Fruit fly (Drosophila melanogaster) whole organism, embryonic: ENCODE measurements around the gene Arp8.

Experiments
- Abd-B ChIP-seq: fragments of 200-800 bp; sonication (Bioruptor generic); optimal IDR thresholded peaks from 2 replicates; lab custom pipeline; 2018; ENCODE audit warnings: missing biosample characterization, mild to moderate bottlenecking, missing genetic modification characterization, moderate library complexity
- Aef1 ChIP-seq: fragments of 200-800 bp; sonication (Bioruptor generic); IDR thresholded peaks from 3 replicates; pipeline ENCODE4 v1.3.6; 2022; ENCODE audit warnings: missing biosample characterization, missing genetic modification characterization
- Bgb ChIP-seq: fragments of 200-800 bp; sonication (Bioruptor generic); IDR thresholded peaks from 2 replicates; pipeline ENCODE4 v1.3.6; 2022; ENCODE audit warnings: missing biosample characterization, missing genetic modification characterization; ENCODE audit not compliant: partially characterized antibody
- CG1024 ChIP-seq: fragments of 200-800 bp; sonication (Bioruptor generic); IDR thresholded peaks from 2 replicates; pipeline ENCODE4 v1.3.6; 2022; ENCODE audit warnings: missing biosample characterization, missing genetic modification characterization
- CG10431 ChIP-seq: fragments of 200-800 bp; sonication (Bioruptor generic); optimal IDR thresholded peaks from 3 replicates; lab custom pipeline; 2018; ENCODE audit warnings: missing biosample characterization, mild to moderate bottlenecking, missing genetic modification characterization
- CG11247 ChIP-seq: fragments of 200-800 bp; sonication (Bioruptor generic); IDR thresholded peaks from 2 replicates; pipeline ENCODE4 v1.3.6; 2022; ENCODE audit warnings: missing biosample characterization, missing genetic modification characterization
- CG12942 ChIP-seq: fragments of 200-800 bp; sonication (Bioruptor generic); optimal IDR thresholded peaks from 3 replicates; lab custom pipeline; 2016; ENCODE audit warnings: missing biosample characterization, missing genetic modification characterization
- CG15011 ChIP-seq: fragments of 200-800 bp; sonication (Bioruptor generic); optimal IDR thresholded peaks from 3 replicates; lab custom pipeline; 2018; ENCODE audit warnings: missing biosample characterization, mild to moderate bottlenecking, missing genetic modification characterization
- CG16813 ChIP-seq: fragments of 200-800 bp; sonication (Bioruptor generic); IDR thresholded peaks from 3 replicates; pipeline ENCODE4 v1.3.6; 2022; ENCODE audit warnings: missing biosample characterization, missing genetic modification characterization; ENCODE audit not compliant: partially characterized antibody
- CG17568 ChIP-seq: fragments of 200-800 bp; sonication (Bioruptor generic); optimal IDR thresholded peaks from 2 replicates; lab custom pipeline; 2018; ENCODE audit warnings: missing biosample characterization, mild to moderate bottlenecking, missing genetic modification characterization, moderate library complexity
- CG18619 ChIP-seq: fragments of 200-800 bp; sonication (Bioruptor generic); optimal IDR thresholded peaks from 3 replicates; lab custom pipeline; 2017; ENCODE audit warnings: missing biosample characterization, mild to moderate bottlenecking, missing genetic modification characterization
- CG2199 ChIP-seq: fragments of 200-800 bp; sonication (Bioruptor generic); IDR thresholded peaks from 3 replicates; pipeline ENCODE4 v1.3.6; 2022; ENCODE audit warnings: missing biosample characterization, missing genetic modification characterization
- CG33557 ChIP-seq: fragments of 200-800 bp; sonication (Bioruptor generic); optimal IDR thresholded peaks from 2 replicates; lab custom pipeline; 2019; ENCODE audit warnings: missing biosample characterization, mild to moderate bottlenecking, missing genetic modification characterization, moderate library complexity
- CG5953 ChIP-seq: fragments of 200-800 bp; sonication (Bioruptor generic); IDR thresholded peaks from 2 replicates; pipeline ENCODE4 v1.3.6; 2022; ENCODE audit warnings: missing biosample characterization, missing genetic modification characterization
- CG6813 ChIP-seq: fragments of 200-800 bp; sonication (Bioruptor generic); optimal IDR thresholded peaks from 2 replicates; lab custom pipeline; 2017; ENCODE audit warnings: missing biosample characterization, missing genetic modification characterization, mild to moderate bottlenecking, moderate library complexity, missing genetic modification reagents
- CG7839 ChIP-seq: fragments of 200-800 bp; sonication (Bioruptor generic); optimal IDR thresholded peaks from 3 replicates; lab custom pipeline; 2018; ENCODE audit warnings: missing biosample characterization, mild to moderate bottlenecking, missing genetic modification characterization, moderate library complexity
- CG8944 ChIP-seq: fragments of 200-800 bp; sonication (Bioruptor generic); optimal IDR thresholded peaks from 3 replicates; lab custom pipeline; 2016; ENCODE audit warnings: missing biosample characterization, missing genetic modification characterization
- CG9609 ChIP-seq: fragments of 200-800 bp; sonication (Bioruptor generic); optimal IDR thresholded peaks from 3 replicates; lab custom pipeline; 2016; ENCODE audit warnings: missing biosample characterization, missing genetic modification characterization
- CkIIα-i1 ChIP-seq: fragments of 200-800 bp; sonication (Bioruptor generic); IDR thresholded peaks from 2 replicates; pipeline ENCODE4 v1.3.6; 2022; ENCODE audit warnings: missing biosample characterization, missing genetic modification characterization
- Dref ChIP-seq: fragments of 200-800 bp; sonication (Bioruptor generic); IDR thresholded peaks from 2 replicates; pipeline ENCODE4 v1.3.6; 2022; ENCODE audit warnings: missing biosample characterization, missing genetic modification characterization
- E2f1 ChIP-seq: fragments of 200-800 bp; sonication (Bioruptor generic); IDR thresholded peaks from 2 replicates; pipeline ENCODE4 v1.3.6; 2022; ENCODE audit warnings: missing biosample characterization, missing genetic modification characterization
- E2f2 ChIP-seq: fragments of 200-800 bp; sonication (Bioruptor generic); IDR thresholded peaks from 2 replicates; pipeline ENCODE4 v1.3.6; 2022; ENCODE audit warnings: missing biosample characterization, missing genetic modification characterization
- H15 ChIP-seq: fragments of 200-800 bp; sonication (Bioruptor generic); IDR thresholded peaks from 3 replicates; pipeline ENCODE4 v1.3.6; 2022; ENCODE audit warnings: missing biosample characterization, missing genetic modification characterization
- HHEX ChIP-seq: fragments of 200-800 bp; sonication (Bioruptor generic); optimal IDR thresholded peaks from 3 replicates; lab custom pipeline; 2017; ENCODE audit warnings: missing biosample characterization, mild to moderate bottlenecking, missing genetic modification characterization, missing genetic modification reagents
- Hey ChIP-seq: fragments of 200-800 bp; sonication (Bioruptor generic); optimal IDR thresholded peaks from 3 replicates; lab custom pipeline; 2018; ENCODE audit warnings: missing biosample characterization, mild to moderate bottlenecking, missing genetic modification characterization
- Jarid2 ChIP-seq: fragments of 200-800 bp; sonication (Bioruptor generic); optimal IDR thresholded peaks from 3 replicates; lab custom pipeline; 2017; ENCODE audit warnings: mild to moderate bottlenecking, missing biosample characterization, missing genetic modification reagents, missing genetic modification characterization
- NFAT ChIP-seq: fragments of 200-800 bp; sonication (Bioruptor generic); IDR thresholded peaks from 2 replicates; pipeline ENCODE4 v1.3.6; 2022; ENCODE audit warnings: missing biosample characterization, missing genetic modification characterization
- Nf-YA ChIP-seq: fragments of 200-800 bp; sonication (Bioruptor generic); IDR thresholded peaks from 2 replicates; pipeline ENCODE4 v1.3.6; 2022; ENCODE audit warnings: missing biosample characterization, missing genetic modification characterization
- Optix ChIP-seq: fragments of 200-800 bp; sonication (Bioruptor generic); IDR thresholded peaks from 3 replicates; pipeline ENCODE4 v1.3.6; 2022; ENCODE audit warnings: missing biosample characterization, missing genetic modification characterization
- PHDP ChIP-seq: fragments of 200-800 bp; sonication (Bioruptor generic); optimal IDR thresholded peaks from 3 replicates; lab custom pipeline; 2018; ENCODE audit warnings: missing biosample characterization, mild to moderate bottlenecking, missing genetic modification characterization, moderate library complexity
- Rx ChIP-seq: fragments of 200-800 bp; sonication (Bioruptor generic); IDR thresholded peaks from 2 replicates; pipeline ENCODE4 v1.3.6; 2022; ENCODE audit warnings: missing biosample characterization, missing genetic modification characterization
- Sox102F ChIP-seq: fragments of 200-800 bp; sonication (Bioruptor generic); optimal IDR thresholded peaks from 2 replicates; lab custom pipeline; 2018; ENCODE audit warnings: missing biosample characterization, mild to moderate bottlenecking, missing genetic modification characterization, moderate library complexity
- TFAM ChIP-seq: fragments of 200-800 bp; sonication (Bioruptor generic); optimal IDR thresholded peaks from 2 replicates; lab custom pipeline; 2017; ENCODE audit warnings: missing biosample characterization, missing genetic modification characterization, inconsistent platforms
- ab ChIP-seq: fragments of 200-800 bp; sonication (Bioruptor generic); optimal IDR thresholded peaks from 2 replicates; lab custom pipeline; 2016; ENCODE audit warnings: missing biosample characterization, missing genetic modification characterization
- amos ChIP-seq: fragments of 200-800 bp; sonication (Bioruptor generic); IDR thresholded peaks from 2 replicates; pipeline ENCODE4 v1.3.6; 2022; ENCODE audit warnings: missing biosample characterization, missing genetic modification characterization; ENCODE audit not compliant: partially characterized antibody
- aop ChIP-seq: fragments of 200-800 bp; sonication (Bioruptor generic); IDR thresholded peaks from 2 replicates; pipeline ENCODE4 v1.3.6; 2022; ENCODE audit warnings: missing biosample characterization, missing genetic modification characterization
- ems ChIP-seq: fragments of 200-800 bp; sonication (Bioruptor generic); optimal IDR thresholded peaks from 3 replicates; lab custom pipeline; 2016; ENCODE audit warnings: missing biosample characterization, missing genetic modification characterization
- exex ChIP-seq: fragments of 200-800 bp; sonication (Bioruptor generic); optimal IDR thresholded peaks from 4 replicates; lab custom pipeline; 2018; ENCODE audit warnings: missing biosample characterization, mild to moderate bottlenecking, missing genetic modification characterization, moderate library complexity
- fd96Cb ChIP-seq: fragments of 200-800 bp; sonication (Bioruptor generic); optimal IDR thresholded peaks from 2 replicates; lab custom pipeline; 2018; ENCODE audit warnings: missing biosample characterization, mild to moderate bottlenecking, missing genetic modification characterization, moderate library complexity
- ftz-f1 ChIP-seq: fragments of 200-800 bp; sonication (Bioruptor generic); optimal IDR thresholded peaks from 2 replicates; lab custom pipeline; 2016; ENCODE audit warnings: missing biosample characterization, missing genetic modification characterization
- klu ChIP-seq: fragments of 200-800 bp; sonication (Bioruptor generic); IDR thresholded peaks from 2 replicates; pipeline ENCODE4 v1.3.6; 2022; ENCODE audit warnings: missing biosample characterization, missing genetic modification characterization
- kni ChIP-seq: fragments of 200-800 bp; sonication (Bioruptor generic); optimal IDR thresholded peaks from 3 replicates; lab custom pipeline; 2017; ENCODE audit warnings: mild to moderate bottlenecking, missing biosample characterization, missing genetic modification reagents, missing genetic modification characterization
- odd ChIP-seq: fragments of 200-800 bp; sonication (Bioruptor generic); optimal IDR thresholded peaks from 2 replicates; lab custom pipeline; 2017; ENCODE audit warnings: missing biosample characterization, mild to moderate bottlenecking, missing genetic modification characterization
- phol ChIP-seq: fragments of 200-800 bp; sonication (Bioruptor generic); optimal IDR thresholded peaks from 3 replicates; lab custom pipeline; 2018; ENCODE audit warnings: missing biosample characterization, mild to moderate bottlenecking, missing genetic modification characterization, moderate library complexity
- row ChIP-seq: fragments of 200-800 bp; sonication (Bioruptor generic); IDR thresholded peaks from 3 replicates; pipeline ENCODE4 v1.3.6; 2022; ENCODE audit warnings: missing biosample characterization, missing genetic modification characterization
- salm ChIP-seq: fragments of 200-800 bp; sonication (Bioruptor generic); optimal IDR thresholded peaks from 2 replicates; lab custom pipeline; 2018; ENCODE audit warnings: missing biosample characterization, mild to moderate bottlenecking, missing genetic modification characterization
- slbo ChIP-seq: fragments of 200-800 bp; sonication (Bioruptor generic); IDR thresholded peaks from 2 replicates; pipeline ENCODE4 v1.3.6; 2022; ENCODE audit warnings: missing biosample characterization, missing genetic modification characterization
- vvl ChIP-seq: fragments of 200-800 bp; sonication (Bioruptor generic); IDR thresholded peaks from 2 replicates; pipeline ENCODE4 v1.3.6; 2022; ENCODE audit warnings: missing biosample characterization, missing genetic modification characterization
- z ChIP-seq: fragments of 200-800 bp; sonication (Bioruptor generic); IDR thresholded peaks from 3 replicates; pipeline ENCODE4 v1.3.6; 2022; ENCODE audit warnings: missing biosample characterization, missing genetic modification characterization

Arp8 gene

DNA sequence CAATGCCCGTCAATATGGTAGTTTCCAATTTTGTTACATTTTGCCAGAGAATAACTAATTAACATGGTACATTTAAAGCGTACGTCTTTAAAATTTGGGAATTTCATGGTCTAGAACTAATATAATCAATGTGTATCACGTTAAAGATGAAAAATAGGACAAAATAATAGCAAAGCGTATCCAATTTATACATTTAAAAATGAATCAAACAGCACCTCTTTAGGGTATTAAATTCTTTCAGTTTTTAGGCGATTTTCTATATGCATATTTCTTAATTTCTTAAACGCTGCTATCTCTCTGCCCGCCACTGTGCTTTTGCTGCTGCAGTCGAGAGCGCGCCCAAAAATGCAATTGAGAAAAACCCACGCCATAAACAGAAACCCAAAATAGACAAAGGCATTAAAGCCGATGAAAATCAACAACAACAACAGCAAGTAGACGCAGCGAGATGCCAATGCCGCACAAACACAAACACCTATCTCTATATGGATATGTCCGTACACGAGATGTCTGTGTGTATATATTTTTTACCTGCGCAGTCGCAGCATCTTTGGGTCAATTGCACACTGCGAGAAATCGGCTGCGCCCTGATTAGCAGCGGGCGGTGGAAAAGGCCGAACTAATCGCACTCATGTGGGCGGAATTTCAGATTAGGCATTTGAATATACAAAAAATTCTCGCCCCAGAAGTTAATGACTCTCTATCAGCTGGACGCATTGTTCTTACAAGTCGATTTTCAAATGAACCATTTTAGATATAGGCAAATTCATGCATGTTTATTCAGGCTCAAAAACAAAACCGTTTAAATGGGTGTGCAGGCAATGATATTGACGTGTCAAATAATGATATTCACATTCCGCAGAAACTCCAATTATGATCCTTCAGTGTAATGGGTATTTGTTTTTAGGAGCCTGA is 31.3 kb downstream of the Arp8 start (continued):
- peak; percentile 74 for TF ChIP-seq CG7839 (tag; lab: Kevin White, UChicago)
- TF ChIP-seq H15 (GFP tag; lab: Robert Waterston, UW), result no peak
- peak; percentile 29; the same call in 1 of the 2 replicates for TF ChIP-seq E2f2 (GFP tag; lab: Robert Waterston, UW)
- TF ChIP-seq NFAT, result no peak
- no peak for TF ChIP-seq Dref (GFP tag; lab: Robert Waterston, UW)
- TF ChIP-seq CG15011 (GFP tag; lab: Kevin White, UChicago), result peak; percentile 33
- TF ChIP-seq E2f1 (GFP tag; lab: Robert Waterston, UW), result 0 out of 2 replicates have a peak, but pooled peaks have one; percentile 17
- peak; percentile 66 for TF ChIP-seq kni (GFP tag; lab: Kevin White, UChicago)
- TF ChIP-seq CG8944, result peak; percentile 1
- peak; percentile 33 for TF ChIP-seq CG17568 (GFP tag; lab: Kevin White, UChicago)
- TF ChIP-seq row (GFP tag; lab: Robert Waterston, UW), result no peak; the same call in 1 of the 3 replicates
- TF ChIP-seq salm (tag; lab: Kevin White, UChicago), result peak; percentile 50
- no peak for TF ChIP-seq CG16813
- TF ChIP-seq TFAM (GFP tag; lab: Kevin White, UChicago), result peak; percentile 10
- TF ChIP-seq aop, result no peak
- TF ChIP-seq CG33557 (GFP tag; lab: Kevin White, UChicago), result peak; percentile 79
- TF ChIP-seq PHDP, result peak; percentile 48
- TF ChIP-seq amos, result no peak
- TF ChIP-seq HHEX, result peak; percentile 25
- peak; percentile 57 for TF ChIP-seq odd (GFP tag; lab: Kevin White, UChicago)
- TF ChIP-seq CG9609 (GFP tag; lab: Kevin White, UChicago), result peak; percentile 8
- TF ChIP-seq CG11247 (GFP tag; lab: Robert Waterston, UW), result no peak
- TF ChIP-seq Rx (GFP tag; lab: Robert Waterston, UW), result no peak; the same call in 1 of the 2 replicates
- peak; percentile 34 for TF ChIP-seq CG18619 (GFP tag; lab: Kevin White, UChicago)
- peak; percentile 68 for TF ChIP-seq Sox102F (GFP tag; lab: Kevin White, UChicago)
- TF ChIP-seq CkIIα-i1 (GFP tag; lab: Robert Waterston, UW), result no peak
- TF ChIP-seq Optix (GFP tag; lab: Robert Waterston, UW), result no peak
- peak; percentile 80 for TF ChIP-seq fd96Cb
- TF ChIP-seq Jarid2 (GFP tag; lab: Kevin White, UChicago), result peak; percentile 15
- TF ChIP-seq CG6813 (GFP tag; lab: Kevin White, UChicago), result peak; percentile 39
- no peak for TF ChIP-seq Bgb (GFP tag; lab: Robert Waterston, UW)
- TF ChIP-seq vvl (GFP tag; lab: Robert Waterston, UW), result no peak; the same call in 1 of the 2 replicates
- TF ChIP-seq klu (GFP tag; lab: Robert Waterston, UW), result no peak
- no peak for TF ChIP-seq Nf-YA (GFP tag; lab: Robert Waterston, UW)
- TF ChIP-seq CG10431, result peak; percentile 45
- no peak for TF ChIP-seq z (GFP tag; lab: Robert Waterston, UW)
- TF ChIP-seq ftz-f1 (GFP tag; lab: Kevin White, UChicago), result no peak
- TF ChIP-seq ems (GFP tag; lab: Kevin White, UChicago), result no peak
- TF ChIP-seq Abd-B, result peak; percentile 39
- no peak for TF ChIP-seq exex (tag; lab: Kevin White, UChicago)
- TF ChIP-seq Aef1 (GFP tag; lab: Robert Waterston, UW), result no peak
- peak; percentile 85 for TF ChIP-seq phol (tag; lab: Kevin White, UChicago)
- no peak for TF ChIP-seq slbo
- no peak for TF ChIP-seq Hey
- TF ChIP-seq CG2199 (GFP tag; lab: Robert Waterston, UW), result no peak
- TF ChIP-seq CG12942, result peak; percentile 24
- no peak for TF ChIP-seq ab (GFP tag; lab: Kevin White, UChicago)
- TF ChIP-seq CG1024 (GFP tag; lab: Robert Waterston, UW), result peak; percentile 34; the same call in 1 of the 2 replicates
- TF ChIP-seq CG5953 (GFP tag; lab: Robert Waterston, UW), result 0 out of 2 replicates have a peak, but pooled peaks have one; percentile 6
